Fruit fly (Drosophila melanogaster): ENCODE data around the gene CG31213.

The CG31213 gene

dm6 chr3R:19996433-19996832 is 23.7 kb downstream of the CG31213 start:
- TF ChIP-seq Hr96 (GFP tag; optimal IDR thresholded peaks at IDR 0.05) (no peak), CG1620 (GFP tag; optimal IDR thresholded peaks at IDR 0.05) (no peak), cic (GFP tag; optimal IDR thresholded peaks at IDR 0.05) (no peak), CG33017 (tag; optimal IDR thresholded peaks at IDR 0.05) (no peak), ovo (GFP tag; optimal IDR thresholded peaks at IDR 0.05) (no peak), kay (GFP tag; ENCODE audit: borderline replicate concordance) (no peak), pad (GFP tag; optimal IDR thresholded peaks at IDR 0.05) (no peak), Clk (GFP tag; optimal IDR thresholded peaks at IDR 0.05) (no peak), CG14711 (tag; optimal IDR thresholded peaks at IDR 0.05) (no peak), toe (GFP tag; optimal IDR thresholded peaks at IDR 0.05) (no peak), CG7045 (GFP tag; optimal IDR thresholded peaks at IDR 0.05) (no peak), CG5204 (GFP tag; optimal IDR thresholded peaks at IDR 0.05) (no peak), Mnt (GFP tag; optimal IDR thresholded peaks at IDR 0.05) (no peak), CG12768 (GFP tag; optimal IDR thresholded peaks at IDR 0.05) (no peak), CG11617 (GFP tag; optimal IDR thresholded peaks at IDR 0.05) (no peak), Crg-1 (GFP tag; optimal IDR thresholded peaks at IDR 0.05) (no peak), cnc (optimal IDR thresholded peaks at IDR 0.05) (no peak), CG7101 (tag; optimal IDR thresholded peaks at IDR 0.05) (no peak), bab1 (GFP tag; optimal IDR thresholded peaks at IDR 0.05) (no peak)

dm6 chr3R:19997526-19998070 is 24.9 kb downstream of the CG31213 start:
- TF ChIP-seq tj (GFP tag; optimal IDR thresholded peaks at IDR 0.05): no peak
- TF ChIP-seq CG7045 (GFP tag; optimal IDR thresholded peaks at IDR 0.05): no peak
- TF ChIP-seq kay (GFP tag; ENCODE audit: borderline replicate concordance): no peak
- no peak for TF ChIP-seq CG11617 (GFP tag; optimal IDR thresholded peaks at IDR 0.05)
- TF ChIP-seq CG5204 (GFP tag; optimal IDR thresholded peaks at IDR 0.05): no peak
- TF ChIP-seq Hr96 (GFP tag; optimal IDR thresholded peaks at IDR 0.05): no peak
- TF ChIP-seq CG7101 (tag; optimal IDR thresholded peaks at IDR 0.05): no peak
- TF ChIP-seq pad (GFP tag; optimal IDR thresholded peaks at IDR 0.05): no peak
- no peak for TF ChIP-seq cnc (optimal IDR thresholded peaks at IDR 0.05)

- TF ChIP-seq ovo (GFP tag; optimal IDR thresholded peaks at IDR 0.05) (no peak), pad (GFP tag; optimal IDR thresholded peaks at IDR 0.05) (no peak), CG11617 (GFP tag; optimal IDR thresholded peaks at IDR 0.05) (no peak), Mnt (GFP tag; optimal IDR thresholded peaks at IDR 0.05) (no peak)
Observed at dm6 chr3R:19998418-19998817, 25.7 kb downstream of the CG31213 start.

dm6 chr3R:19999474-19999873 is 26.8 kb downstream of the CG31213 start:
- TF ChIP-seq CG14711 (tag; optimal IDR thresholded peaks at IDR 0.05) (peak; percentile 72), Mnt (GFP tag; optimal IDR thresholded peaks at IDR 0.05) (no peak), CG7101 (tag; optimal IDR thresholded peaks at IDR 0.05) (peak; percentile 69), CG33017 (tag; optimal IDR thresholded peaks at IDR 0.05) (peak; percentile 55), toe (GFP tag; optimal IDR thresholded peaks at IDR 0.05) (no peak), cic (GFP tag; optimal IDR thresholded peaks at IDR 0.05) (no peak), cnc (optimal IDR thresholded peaks at IDR 0.05) (no peak), CG5204 (GFP tag; optimal IDR thresholded peaks at IDR 0.05) (no peak), bab1 (GFP tag; optimal IDR thresholded peaks at IDR 0.05) (peak; percentile 62)

- no peak for TF ChIP-seq tj (GFP tag; optimal IDR thresholded peaks at IDR 0.05)
- no peak for TF ChIP-seq Hr96 (GFP tag; optimal IDR thresholded peaks at IDR 0.05)
- no peak for TF ChIP-seq CG7045 (GFP tag; optimal IDR thresholded peaks at IDR 0.05)
- no peak for TF ChIP-seq CG1620 (GFP tag; optimal IDR thresholded peaks at IDR 0.05)
- TF ChIP-seq CG33017 (tag; optimal IDR thresholded peaks at IDR 0.05): no peak
- TF ChIP-seq pad (GFP tag; optimal IDR thresholded peaks at IDR 0.05): no peak
- no peak for TF ChIP-seq cic (GFP tag; optimal IDR thresholded peaks at IDR 0.05)
- no peak for TF ChIP-seq CG12768 (GFP tag; optimal IDR thresholded peaks at IDR 0.05)
- TF ChIP-seq CG11617 (GFP tag; optimal IDR thresholded peaks at IDR 0.05): no peak
- no peak for TF ChIP-seq cnc (optimal IDR thresholded peaks at IDR 0.05)
Observed at dm6 chr3R:20001595-20001997, 28.9 kb downstream of the CG31213 start.

- no peak for TF ChIP-seq CG1620 (GFP tag; optimal IDR thresholded peaks at IDR 0.05)
- no peak for TF ChIP-seq ovo (GFP tag; optimal IDR thresholded peaks at IDR 0.05)
- TF ChIP-seq pad (GFP tag; optimal IDR thresholded peaks at IDR 0.05): no peak
- no peak for TF ChIP-seq CG12768 (GFP tag; optimal IDR thresholded peaks at IDR 0.05)
- no peak for TF ChIP-seq bab1 (GFP tag; optimal IDR thresholded peaks at IDR 0.05)
- TF ChIP-seq cnc (optimal IDR thresholded peaks at IDR 0.05): no peak
- TF ChIP-seq CG14711 (tag; optimal IDR thresholded peaks at IDR 0.05): no peak
Observed at dm6 chr3R:20004697-20005096, 32.0 kb downstream of the CG31213 start.

dm6 chr3R:20006617-20007016 is 33.9 kb downstream of the CG31213 start:
- no peak for TF ChIP-seq CG7045 (GFP tag; optimal IDR thresholded peaks at IDR 0.05)
- no peak for TF ChIP-seq tj (GFP tag; optimal IDR thresholded peaks at IDR 0.05)
- no peak for TF ChIP-seq CG5204 (GFP tag; optimal IDR thresholded peaks at IDR 0.05)
- TF ChIP-seq Crg-1 (GFP tag; optimal IDR thresholded peaks at IDR 0.05): no peak
- no peak for TF ChIP-seq CG14711 (tag; optimal IDR thresholded peaks at IDR 0.05)
- TF ChIP-seq kay (GFP tag; ENCODE audit: borderline replicate concordance): no peak
- TF ChIP-seq ovo (GFP tag; optimal IDR thresholded peaks at IDR 0.05): no peak
- TF ChIP-seq CG12768 (GFP tag; optimal IDR thresholded peaks at IDR 0.05): no peak
- no peak for TF ChIP-seq CG33017 (tag; optimal IDR thresholded peaks at IDR 0.05)
- no peak for TF ChIP-seq Clk (GFP tag; optimal IDR thresholded peaks at IDR 0.05)
- TF ChIP-seq CG1620 (GFP tag; optimal IDR thresholded peaks at IDR 0.05): no peak
- no peak for TF ChIP-seq toe (GFP tag; optimal IDR thresholded peaks at IDR 0.05)
- no peak for TF ChIP-seq CG11617 (GFP tag; optimal IDR thresholded peaks at IDR 0.05)
- TF ChIP-seq Hr96 (GFP tag; optimal IDR thresholded peaks at IDR 0.05): no peak
- TF ChIP-seq cic (GFP tag; optimal IDR thresholded peaks at IDR 0.05): no peak
- no peak for TF ChIP-seq Mnt (GFP tag; optimal IDR thresholded peaks at IDR 0.05)

Data from whole organism, adult.